Fruit fly (Drosophila melanogaster) whole organism, pupa: ENCODE measurements around the gene CG14456.
A peak's percentile ranks its signal among the peaks of the same experiment; 100 is the strongest.
"Not testable (repeated sequence)": the region's sequence is repeated elsewhere in the genome, so short reads cannot be mapped to it uniquely, and the experiment has no call there.

Experiments used
- CG10348 ChIP-seq: fragments of 200-800 bp; sonication (Bioruptor generic); IDR thresholded peaks from 2 replicates; pipeline ENCODE4 v1.3.6; 2022; ENCODE audit warnings: missing biosample characterization, missing genetic modification characterization
- CG12605 ChIP-seq: fragments of 200-800 bp; sonication (Bioruptor generic); IDR thresholded peaks from 2 replicates; pipeline ENCODE4 v1.3.6; 2022; ENCODE audit warnings: missing biosample characterization, missing genetic modification characterization
- CG13204 ChIP-seq: fragments of 200-800 bp; sonication (Bioruptor generic); optimal IDR thresholded peaks from 2 replicates; lab custom pipeline; 2018; ENCODE audit warnings: missing biosample characterization, mild to moderate bottlenecking, missing genetic modification characterization, moderate library complexity
- CG14655 ChIP-seq: fragments of 200-800 bp; sonication (Bioruptor generic); optimal IDR thresholded peaks from 3 replicates; lab custom pipeline; 2017; ENCODE audit warnings: mild to moderate bottlenecking, missing biosample characterization, missing genetic modification reagents, missing genetic modification characterization
- CG15710 ChIP-seq: fragments of 200-800 bp; sonication (Bioruptor generic); optimal IDR thresholded peaks from 2 replicates; lab custom pipeline; 2018; ENCODE audit warnings: missing biosample characterization, mild to moderate bottlenecking, missing genetic modification characterization, moderate library complexity
- CG17806 ChIP-seq: fragments of 200-800 bp; sonication (Bioruptor generic); optimal IDR thresholded peaks from 2 replicates; lab custom pipeline; 2018; ENCODE audit warnings: missing biosample characterization, mild to moderate bottlenecking, missing genetic modification characterization, moderate library complexity
- CG32121 ChIP-seq: fragments of 200-800 bp; sonication (Bioruptor generic); IDR thresholded peaks from 2 replicates; pipeline ENCODE4 v1.3.6; 2022; ENCODE audit warnings: missing biosample characterization, missing genetic modification characterization
- CG34367 ChIP-seq: fragments of 200-800 bp; sonication (Bioruptor generic); optimal IDR thresholded peaks from 2 replicates; lab custom pipeline; 2018; ENCODE audit warnings: missing biosample characterization, mild to moderate bottlenecking, missing genetic modification characterization
- CG4496 ChIP-seq: fragments of 200-800 bp; sonication (Bioruptor generic); IDR thresholded peaks from 3 replicates; pipeline ENCODE4 v1.3.6; 2022; ENCODE audit warnings: missing biosample characterization, missing genetic modification characterization
- CG8159 ChIP-seq: fragments of 200-800 bp; sonication (Bioruptor generic); optimal IDR thresholded peaks from 3 replicates; lab custom pipeline; 2018; ENCODE audit warnings: missing biosample characterization, mild to moderate bottlenecking, missing genetic modification characterization, moderate library complexity
- CG8301 ChIP-seq: fragments of 200-800 bp; sonication (Bioruptor generic); optimal IDR thresholded peaks from 2 replicates; lab custom pipeline; 2018; ENCODE audit warnings: missing biosample characterization, mild to moderate bottlenecking, missing genetic modification characterization
- CG9948 ChIP-seq: fragments of 200-800 bp; sonication (Bioruptor generic); optimal IDR thresholded peaks from 2 replicates; lab custom pipeline; 2018; ENCODE audit warnings: missing biosample characterization, mild to moderate bottlenecking, missing genetic modification characterization, moderate library complexity
- D1 ChIP-seq: fragments of 200-800 bp; sonication (Bioruptor generic); optimal IDR thresholded peaks from 2 replicates; lab custom pipeline; 2018; ENCODE audit warnings: missing biosample characterization, mild to moderate bottlenecking, missing genetic modification characterization, moderate library complexity
- EcR ChIP-seq: fragments of 200-800 bp; sonication (Bioruptor generic); optimal IDR thresholded peaks from 3 replicates; lab custom pipeline; 2019; ENCODE audit warnings: missing biosample characterization, missing genetic modification characterization, mild to moderate bottlenecking, moderate library complexity, missing genetic modification reagents
- Ets98B ChIP-seq: fragments of 200-800 bp; sonication (Bioruptor generic); IDR thresholded peaks from 2 replicates; pipeline ENCODE4 v1.3.6; 2022; ENCODE audit warnings: missing biosample characterization, missing genetic modification characterization
- Pif1A ChIP-seq: fragments of 200-800 bp; sonication (Bioruptor generic); optimal IDR thresholded peaks from 3 replicates; lab custom pipeline; 2016; ENCODE audit warnings: missing biosample characterization, missing genetic modification characterization
- Pif1B ChIP-seq: fragments of 200-800 bp; sonication (Bioruptor generic); optimal IDR thresholded peaks from 3 replicates; lab custom pipeline; 2016; ENCODE audit warnings: missing biosample characterization, missing genetic modification characterization
- Snoo ChIP-seq: fragments of 200-800 bp; sonication (Bioruptor generic); optimal IDR thresholded peaks from 3 replicates; lab custom pipeline; 2017; ENCODE audit warnings: missing biosample characterization, mild to moderate bottlenecking, missing genetic modification characterization, inconsistent platforms
- fd96Ca ChIP-seq: fragments of 200-800 bp; sonication (Bioruptor generic); IDR thresholded peaks from 3 replicates; pipeline ENCODE4 v1.3.6; 2022; ENCODE audit warnings: missing biosample characterization, missing genetic modification characterization
- gl ChIP-seq: fragments of 200-800 bp; sonication (Bioruptor generic); optimal IDR thresholded peaks from 2 replicates; lab custom pipeline; 2018; ENCODE audit warnings: missing biosample characterization, mild to moderate bottlenecking, missing genetic modification characterization

CG14456 gene

dm6 chr3L:22720694-22721270 lies 33.8 kb downstream of the CG14456 start, which contains the start of gene mael:
mael (plus strand) TSS chr3L:22721203.
- TF ChIP-seq CG12605; CG9948 (tag; lab: Kevin White, UChicago); Ets98B (GFP tag; lab: Robert Waterston, UW): not testable (repeated sequence)

- TF ChIP-seq gl (tag; lab: Kevin White, UChicago) (no peak), Pif1B (GFP tag; lab: Kevin White, UChicago) (no peak), Snoo (tag; lab: Kevin White, UChicago) (no peak), CG14655 (no peak), CG10348 (GFP tag; lab: Robert Waterston, UW) (no peak), CG8301 (tag; lab: Kevin White, UChicago) (no peak), fd96Ca (no peak), CG34367 (tag; lab: Kevin White, UChicago) (no peak), CG8159 (tag; lab: Kevin White, UChicago) (no peak), Ets98B (GFP tag; lab: Robert Waterston, UW) (no peak), CG17806 (tag; lab: Kevin White, UChicago) (no peak), CG12605 (no peak)
Measured at dm6 chr3L:22721991-22722390, 35.0 kb downstream of the CG14456 start, which contains the start of gene CG14451. CG14451 (minus strand) TSS chr3L:22722091.

DNA sequence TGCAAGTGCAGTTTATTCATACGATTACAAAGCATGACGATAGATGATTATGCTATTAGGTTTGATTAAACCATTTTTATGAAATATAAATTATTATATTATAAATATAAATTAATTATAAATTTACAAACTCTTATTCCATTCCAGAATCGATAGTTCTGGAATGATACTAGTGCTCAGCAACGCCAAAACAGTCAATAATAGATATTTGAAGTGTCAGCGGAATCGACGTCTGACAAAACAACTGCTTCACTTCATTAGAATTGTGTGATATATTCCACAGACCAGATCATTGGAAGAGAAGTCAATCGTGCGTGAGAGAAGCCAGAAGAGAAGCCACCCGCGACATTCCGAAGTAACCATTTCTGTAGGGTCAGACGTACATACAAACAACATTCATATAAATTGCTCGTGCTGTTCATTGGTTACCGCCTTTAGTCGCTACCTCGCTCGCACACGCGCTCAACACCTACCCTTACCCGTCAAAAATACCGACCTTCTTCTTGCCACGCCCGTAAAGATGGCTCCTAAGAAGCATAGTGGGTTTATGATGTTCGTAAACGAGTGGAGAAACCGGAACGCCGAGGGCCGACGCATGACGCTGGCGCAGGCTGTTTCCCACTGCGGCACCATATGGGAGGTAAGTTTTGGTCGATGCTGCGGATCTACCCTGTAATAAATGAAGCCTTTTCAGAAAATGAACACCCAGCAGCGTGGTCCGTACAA lies 37.2 kb downstream of the CG14456 start:
- TF ChIP-seq CG8159 (tag; lab: Kevin White, UChicago), result no peak

- no peak for TF ChIP-seq CG9948 (tag; lab: Kevin White, UChicago)
- no peak for TF ChIP-seq CG32121
- peak; percentile 67 for TF ChIP-seq CG13204 (GFP tag; lab: Kevin White, UChicago)
- TF ChIP-seq Pif1A (GFP tag; lab: Kevin White, UChicago), result no peak
- no peak for TF ChIP-seq gl (tag; lab: Kevin White, UChicago)
- 0 out of 2 replicates have a peak, but pooled peaks have one; percentile 34 for TF ChIP-seq CG12605
- TF ChIP-seq D1, result no peak
- no peak for TF ChIP-seq CG10348 (GFP tag; lab: Robert Waterston, UW)
- TF ChIP-seq CG8301 (tag; lab: Kevin White, UChicago), result no peak
- TF ChIP-seq EcR (GFP tag; lab: Kevin White, UChicago), result peak; percentile 18
- TF ChIP-seq CG4496 (GFP tag; lab: Robert Waterston, UW), result 0 out of 3 replicates have a peak, but pooled peaks have one; percentile 19
- no peak for TF ChIP-seq CG8159 (tag; lab: Kevin White, UChicago)
- TF ChIP-seq Ets98B (GFP tag; lab: Robert Waterston, UW), result peak; percentile 26; the same call in 1 of the 2 replicates
- TF ChIP-seq Pif1B (GFP tag; lab: Kevin White, UChicago), result peak; percentile 55
- TF ChIP-seq CG34367 (tag; lab: Kevin White, UChicago), result no peak
Measured at dm6 chr3L:22727739-22728335, 40.8 kb downstream of the CG14456 start, which contains the start of the genes CG14450 and CG11367. CG14450 (minus strand) TSS chr3L:22727789. CG11367 (plus strand) TSS chr3L:22728111.

- TF ChIP-seq CG32121 (no peak), Pif1A (GFP tag; lab: Kevin White, UChicago) (no peak), D1 (no peak), CG12605 (no peak), Pif1B (GFP tag; lab: Kevin White, UChicago) (no peak), fd96Ca (no peak), Snoo (tag; lab: Kevin White, UChicago) (no peak), Ets98B (GFP tag; lab: Robert Waterston, UW) (no peak), CG15710 (tag; lab: Kevin White, UChicago) (no peak), CG14655 (no peak), gl (tag; lab: Kevin White, UChicago) (no peak), CG13204 (GFP tag; lab: Kevin White, UChicago) (no peak), CG34367 (tag; lab: Kevin White, UChicago) (no peak)
Measured at dm6 chr3L:22729466-22729865, 42.4 kb downstream of the CG14456 start, which contains the start of gene CG32454. CG32454 (plus strand) TSS chr3L:22729766.

dm6 chr3L:22731393-22731792 lies 44.4 kb downstream of the CG14456 start:
- TF ChIP-seq CG8301 (tag; lab: Kevin White, UChicago), result no peak
- no peak for TF ChIP-seq CG34367 (tag; lab: Kevin White, UChicago)
- no peak for TF ChIP-seq gl (tag; lab: Kevin White, UChicago)
- TF ChIP-seq Ets98B (GFP tag; lab: Robert Waterston, UW), result no peak
- TF ChIP-seq fd96Ca, result no peak
- TF ChIP-seq CG10348 (GFP tag; lab: Robert Waterston, UW), result no peak
- no peak for TF ChIP-seq CG8159 (tag; lab: Kevin White, UChicago)
